Worm (Caenorhabditis elegans) whole organism, L1 larva: Measurements from ENCODE around the gene dolk-1.

Source experiments
- C04F5.9 ChIP-seq: sonication (generic microtip); optimal IDR thresholded peaks from 2 replicates; lab custom pipeline; 2016; ENCODE audit warnings: missing genetic modification characterization, missing compliant biosample characterization
- C16A3.4 ChIP-seq: fragments of 150-350 bp; optimal IDR thresholded peaks from 2 replicates; lab custom pipeline; 2014; ENCODE audit warnings: missing biosample characterization, missing genetic modification characterization
- Y116A8C.19 ChIP-seq: sonication (generic microtip); optimal IDR thresholded peaks from 2 replicates; lab custom pipeline; 2016; ENCODE audit warnings: missing compliant biosample characterization, missing genetic modification characterization, borderline replicate concordance
- ama-1 ChIP-seq: fragments of 150-350 bp; optimal IDR thresholded peaks from 2 replicates; lab custom pipeline; 2014
- blmp-1 ChIP-seq: fragments of 150-350 bp; optimal IDR thresholded peaks from 2 replicates; lab custom pipeline; 2014; ENCODE audit warnings: missing biosample characterization, missing genetic modification characterization
- ceh-63 ChIP-seq: fragments of 200-800 bp; sonication (Bioruptor generic); optimal IDR thresholded peaks from 2 replicates; lab custom pipeline; 2018; ENCODE audit warnings: mild to moderate bottlenecking, missing genetic modification characterization, missing compliant biosample characterization
- ceh-8 ChIP-seq: fragments of 200-800 bp; sonication (Bioruptor generic); optimal IDR thresholded peaks from 2 replicates; lab custom pipeline; 2018; ENCODE audit warnings: mild to moderate bottlenecking, missing genetic modification characterization, moderate library complexity, missing compliant biosample characterization
- ceh-82 ChIP-seq, 3 experiments: fragments of 150-350 bp in 1 of 3; sonication (generic microtip) in 2 of 3; optimal IDR thresholded peaks; 2 replicates each; lab custom pipeline; 2014 to 2017; ENCODE audit warnings: missing biosample characterization in 3 of 3, missing genetic modification characterization in 3 of 3
- ceh-90 ChIP-seq: sonication (generic microtip); optimal IDR thresholded peaks from 2 replicates; lab custom pipeline; 2016; ENCODE audit warnings: missing genetic modification characterization, missing compliant biosample characterization
- ces-1 ChIP-seq: fragments of 150-350 bp; optimal IDR thresholded peaks from 2 replicates; lab custom pipeline; 2014; ENCODE audit warnings: missing biosample characterization, missing genetic modification reagents, missing genetic modification characterization
- dsc-1 ChIP-seq: sonication (generic microtip); optimal IDR thresholded peaks from 2 replicates; lab custom pipeline; 2016; ENCODE audit warnings: mild to moderate bottlenecking, missing genetic modification characterization, missing compliant biosample characterization
- efl-1 ChIP-seq, 4 experiments: fragments of 150-350 bp; optimal IDR thresholded peaks in 3 of 4; peaks in 1 of 4; 1 replicate in 1 of 4; 2 replicates in 3 of 4; lab custom pipeline; 2014; ENCODE audit warnings: missing biosample characterization in 2 of 4, missing genetic modification characterization in 2 of 4, missing genetic modification reagents in 2 of 4
- egl-13 ChIP-seq: sonication (generic microtip); optimal IDR thresholded peaks from 2 replicates; lab custom pipeline; 2016; ENCODE audit warnings: missing genotype, missing genetic modification reagents, missing genetic modification characterization, missing compliant biosample characterization
- ets-5 ChIP-seq: fragments of 200-800 bp; sonication (Bioruptor generic); IDR thresholded peaks from 2 replicates; pipeline ENCODE4 v1.3.6; 2022; ENCODE audit warnings: missing genetic modification characterization, missing compliant biosample characterization
- fkh-10 ChIP-seq: sonication (generic microtip); optimal IDR thresholded peaks from 2 replicates; lab custom pipeline; 2017; ENCODE audit warnings: missing biosample characterization, missing genetic modification reagents, missing genetic modification characterization
- fkh-4 ChIP-seq: sonication (generic microtip); optimal IDR thresholded peaks from 2 replicates; lab custom pipeline; 2016; ENCODE audit warnings: missing compliant biosample characterization, missing genetic modification characterization, borderline replicate concordance
- fos-1 ChIP-seq: fragments of 150-350 bp; optimal IDR thresholded peaks from 2 replicates; lab custom pipeline; 2014; ENCODE audit warnings: missing biosample characterization, missing genetic modification characterization
- hpl-2 ChIP-seq: fragments of 150-350 bp; optimal IDR thresholded peaks from 2 replicates; lab custom pipeline; 2014; ENCODE audit warnings: missing biosample characterization, missing genetic modification reagents, missing genetic modification characterization
- irx-1 ChIP-seq: sonication (generic microtip); optimal IDR thresholded peaks from 2 replicates; lab custom pipeline; 2016; ENCODE audit warnings: missing genetic modification characterization, missing compliant biosample characterization
- isw-1 ChIP-seq: fragments of 200-800 bp; sonication (Bioruptor generic); IDR thresholded peaks from 2 replicates; pipeline ENCODE4 v1.3.6; 2022; ENCODE audit warnings: missing genetic modification characterization, missing compliant biosample characterization
- lin-13 ChIP-seq: fragments of 150-350 bp; optimal IDR thresholded peaks from 2 replicates; lab custom pipeline; 2014; ENCODE audit warnings: missing biosample characterization, missing genetic modification reagents, missing genetic modification characterization
- lin-14 ChIP-seq: fragments of 200-800 bp; sonication (Bioruptor generic); optimal IDR thresholded peaks from 2 replicates; lab custom pipeline; 2018; ENCODE audit warnings: mild to moderate bottlenecking, missing genetic modification characterization, moderate library complexity, missing compliant biosample characterization
- lin-15B ChIP-seq: fragments of 150-350 bp; sonication (generic microtip); optimal IDR thresholded peaks from 3 replicates; lab custom pipeline; 2014; ENCODE audit warnings: missing biosample characterization, missing genetic modification characterization
- lin-35 ChIP-seq, 2 experiments: fragments of 150-350 bp; optimal IDR thresholded peaks; 2 replicates each; lab custom pipeline; 2014; ENCODE audit warnings: missing biosample characterization in 2 of 2, missing genetic modification characterization in 2 of 2, missing genetic modification reagents in 2 of 2
- lin-39 ChIP-seq: fragments of 150-350 bp; optimal IDR thresholded peaks from 2 replicates; lab custom pipeline; 2014; ENCODE audit warnings: missing biosample characterization, missing genetic modification reagents, missing genetic modification characterization
- lir-3 ChIP-seq: sonication (generic microtip); optimal IDR thresholded peaks from 2 replicates; lab custom pipeline; 2016; ENCODE audit warnings: mild to moderate bottlenecking, missing genetic modification characterization, moderate library complexity, missing compliant biosample characterization; ENCODE audit not compliant: poor library complexity
- lsy-2 ChIP-seq, 2 experiments: fragments of 150-350 bp; optimal IDR thresholded peaks; 2 replicates each; lab custom pipeline; 2014; ENCODE audit warnings: missing biosample characterization in 2 of 2, missing genetic modification characterization in 2 of 2
- mdl-1 ChIP-seq, 2 experiments: fragments of 150-350 bp; optimal IDR thresholded peaks; 2 replicates each; lab custom pipeline; 2014 to 2017; ENCODE audit warnings: missing biosample characterization in 2 of 2, missing genetic modification characterization in 2 of 2, inconsistent platforms in 1 of 2
- nhr-11 ChIP-seq: fragments of 150-350 bp; optimal IDR thresholded peaks from 2 replicates; lab custom pipeline; 2014; ENCODE audit warnings: missing biosample characterization, missing genetic modification characterization
- nhr-12 ChIP-seq: sonication (generic microtip); optimal IDR thresholded peaks from 2 replicates; lab custom pipeline; 2017; ENCODE audit warnings: missing biosample characterization, missing genetic modification characterization
- nhr-19 ChIP-seq: fragments of 200-800 bp; sonication (Bioruptor generic); conservative IDR thresholded peaks from 2 replicates; pipeline ENCODE4 v1.3.6; 2022; ENCODE audit warnings: missing genetic modification characterization, missing compliant biosample characterization
- nhr-20 ChIP-seq: sonication (generic microtip); optimal IDR thresholded peaks from 2 replicates; lab custom pipeline; 2016; ENCODE audit warnings: mild to moderate bottlenecking, missing genetic modification characterization, missing compliant biosample characterization
- nhr-28 ChIP-seq: fragments of 150-350 bp; optimal IDR thresholded peaks from 2 replicates; lab custom pipeline; 2014; ENCODE audit warnings: missing biosample characterization, missing genetic modification characterization
- nhr-71 ChIP-seq: sonication (generic microtip); optimal IDR thresholded peaks from 2 replicates; lab custom pipeline; 2016; ENCODE audit warnings: mild to moderate bottlenecking, missing genetic modification characterization, moderate library complexity, missing compliant biosample characterization
- nhr-76 ChIP-seq: sonication (generic microtip); optimal IDR thresholded peaks from 2 replicates; lab custom pipeline; 2017; ENCODE audit warnings: missing biosample characterization, missing genetic modification characterization
- nhr-77 ChIP-seq: fragments of 150-350 bp; optimal IDR thresholded peaks from 2 replicates; lab custom pipeline; 2014; ENCODE audit warnings: missing biosample characterization, missing genetic modification characterization
- nhr-84 ChIP-seq: sonication (generic microtip); optimal IDR thresholded peaks from 2 replicates; lab custom pipeline; 2017; ENCODE audit warnings: missing biosample characterization, missing genetic modification characterization
- nhr-85 ChIP-seq: sonication (generic microtip); peaks from one replicate; lab custom pipeline; 2016; ENCODE audit warnings: missing genetic modification characterization, inconsistent platforms, missing compliant biosample characterization
- nhr-90 ChIP-seq: sonication (generic microtip); optimal IDR thresholded peaks from 2 replicates; lab custom pipeline; 2016; ENCODE audit warnings: mild to moderate bottlenecking, missing genetic modification characterization, missing compliant biosample characterization; ENCODE audit not compliant: poor library complexity
- pax-3 ChIP-seq: fragments of 200-800 bp; sonication (Bioruptor generic); optimal IDR thresholded peaks from 2 replicates; lab custom pipeline; 2018; ENCODE audit warnings: mild to moderate bottlenecking, missing genetic modification characterization, moderate library complexity, missing compliant biosample characterization
- rnt-1 ChIP-seq: sonication (generic microtip); optimal IDR thresholded peaks from 2 replicates; lab custom pipeline; 2016; ENCODE audit warnings: mild to moderate bottlenecking, missing genetic modification characterization, moderate library complexity, missing compliant biosample characterization
- skn-1 ChIP-seq: fragments of 150-350 bp; optimal IDR thresholded peaks from 2 replicates; lab custom pipeline; 2014; ENCODE audit warnings: missing biosample characterization, missing genetic modification characterization
- sptf-1 ChIP-seq: fragments of 150-350 bp; optimal IDR thresholded peaks from 2 replicates; lab custom pipeline; 2014; ENCODE audit warnings: missing biosample characterization, missing genetic modification characterization
- sup-37 ChIP-seq: fragments of 200-800 bp; sonication (Bioruptor generic); optimal IDR thresholded peaks from 2 replicates; lab custom pipeline; 2018; ENCODE audit warnings: mild to moderate bottlenecking, missing genetic modification characterization, missing compliant biosample characterization
- tlp-1 ChIP-seq: fragments of 150-350 bp; optimal IDR thresholded peaks from 2 replicates; lab custom pipeline; 2014; ENCODE audit warnings: missing biosample characterization, missing genetic modification characterization
- unc-130 ChIP-seq: fragments of 150-350 bp; optimal IDR thresholded peaks from 2 replicates; lab custom pipeline; 2017; ENCODE audit warnings: missing biosample characterization, missing genetic modification characterization, inconsistent platforms
- unc-30 ChIP-seq: sonication (generic microtip); optimal IDR thresholded peaks from 2 replicates; lab custom pipeline; 2017; ENCODE audit warnings: missing biosample characterization, missing genetic modification characterization
- unc-98 ChIP-seq: fragments of 200-800 bp; sonication (Bioruptor generic); IDR thresholded peaks from 2 replicates; pipeline ENCODE4 v1.3.6; 2022; ENCODE audit warnings: missing genetic modification characterization, missing compliant biosample characterization
- zag-1 ChIP-seq: fragments of 150-350 bp; optimal IDR thresholded peaks from 2 replicates; lab custom pipeline; 2014; ENCODE audit warnings: missing biosample characterization, missing genetic modification characterization
- ztf-4 ChIP-seq: fragments of 150-350 bp; optimal IDR thresholded peaks from 2 replicates; lab custom pipeline; 2014; ENCODE audit warnings: missing biosample characterization, missing genetic modification characterization

Gene dolk-1

ce11 chrIII:11946062-11946749, 12.8 kb upstream of the dolk-1 start (continued):
- TF ChIP-seq lin-39 (tag; lab: Kevin White, UChicago) (peak; percentile 90), efl-1 (optimal IDR thresholded peaks at IDR 0.05; lab: Kevin White, UChicago) (peak; percentile 77 to 84), efl-1 (GFP tag; optimal IDR thresholded peaks at IDR 0.05 in 1 of 2; lab: Kevin White, UChicago) (peak; percentile 82 to 97), nhr-19 (peak; percentile 95), irx-1 (tag; lab: Kevin White, UChicago) (peak; percentile 100), ztf-4 (tag; lab: Kevin White, UChicago) (peak; percentile 77), fkh-10 (GFP tag; lab: Kevin White, UChicago) (peak; percentile 40), ceh-8 (GFP tag; lab: Kevin White, UChicago) (peak; percentile 95), nhr-28 (tag; lab: Kevin White, UChicago) (no peak), ama-1 (lab: Kevin White, UChicago) (peak; percentile 76)

ce11 chrIII:11942664-11943063, 9.2 kb upstream of the dolk-1 start:
- peak; percentile 40 for TF ChIP-seq lin-39 (tag; lab: Kevin White, UChicago)
- no peak for TF ChIP-seq ces-1 (GFP tag; lab: Kevin White, UChicago)
- no peak for TF ChIP-seq ceh-90 (tag; lab: Kevin White, UChicago)
- TF ChIP-seq dsc-1 (tag; lab: Kevin White, UChicago): peak; percentile 10
- no peak for TF ChIP-seq nhr-90 (tag; lab: Kevin White, UChicago)
- no peak for TF ChIP-seq unc-130 (tag; lab: Kevin White, UChicago)
- no peak for TF ChIP-seq nhr-77
- no peak for TF ChIP-seq nhr-76 (tag; lab: Kevin White, UChicago)
- no peak for TF ChIP-seq sptf-1 (tag; lab: Kevin White, UChicago)
- no peak for TF ChIP-seq fkh-4
- peak; percentile 30 for TF ChIP-seq C04F5.9 (tag; lab: Kevin White, UChicago)
- TF ChIP-seq pax-3 (tag; lab: Kevin White, UChicago): no peak
- TF ChIP-seq mdl-1 (tag; optimal IDR thresholded peaks at IDR 0.05; lab: Kevin White, UChicago): peak in 1 of 2 experiments; percentile 2
- TF ChIP-seq ama-1 (lab: Kevin White, UChicago): no peak
- no peak for TF ChIP-seq nhr-85 (tag; lab: Kevin White, UChicago)
- no peak for TF ChIP-seq nhr-11
- TF ChIP-seq isw-1 (GFP tag; lab: Robert Waterston, UW): no peak
- no peak for TF ChIP-seq zag-1
- no peak for TF ChIP-seq blmp-1 (tag; lab: Kevin White, UChicago)
- TF ChIP-seq lin-13 (GFP tag; lab: Kevin White, UChicago): no peak
- peak; percentile 69 for TF ChIP-seq unc-98 (GFP tag; lab: Robert Waterston, UW)
- peak; percentile 85 for TF ChIP-seq lin-14
- no peak for TF ChIP-seq unc-30 (tag; lab: Kevin White, UChicago)
- TF ChIP-seq irx-1 (tag; lab: Kevin White, UChicago): no peak
- TF ChIP-seq lir-3 (tag; lab: Kevin White, UChicago): no peak
- no peak for TF ChIP-seq C16A3.4 (tag; lab: Kevin White, UChicago)
- TF ChIP-seq ets-5 (GFP tag; lab: Robert Waterston, UW): no peak
- TF ChIP-seq fos-1 (tag; lab: Kevin White, UChicago): no peak
- peak; percentile 88 for TF ChIP-seq nhr-71 (tag; lab: Kevin White, UChicago)
- no peak for TF ChIP-seq Y116A8C.19 (tag; lab: Kevin White, UChicago)
- TF ChIP-seq lsy-2 (tag; optimal IDR thresholded peaks at IDR 0.05; lab: Kevin White, UChicago): peak; percentile 25 to 58
- TF ChIP-seq ceh-63: no peak
- no peak for TF ChIP-seq sup-37 (GFP tag; lab: Kevin White, UChicago)
- no peak for TF ChIP-seq lin-35 (GFP tag; optimal IDR thresholded peaks at IDR 0.05; lab: Kevin White, UChicago)
- TF ChIP-seq nhr-19: peak; percentile 64
- TF ChIP-seq nhr-20 (tag; lab: Kevin White, UChicago): peak; percentile 30
- no peak for TF ChIP-seq nhr-12
- TF ChIP-seq rnt-1: peak; percentile 87
- no peak for TF ChIP-seq egl-13 (tag; lab: Kevin White, UChicago)
- TF ChIP-seq nhr-84: no peak
- TF ChIP-seq hpl-2: no peak
- no peak for TF ChIP-seq tlp-1 (tag; lab: Kevin White, UChicago)
- TF ChIP-seq lin-15B (tag; lab: Kevin White, UChicago): no peak
- peak; percentile 19 for TF ChIP-seq skn-1 (tag; lab: Kevin White, UChicago)
- no peak for TF ChIP-seq ceh-82 (tag; optimal IDR thresholded peaks at IDR 0.05; lab: Kevin White, UChicago)
